Worm (Caenorhabditis elegans) whole organism, L4 larva: ENCODE measurements around the gene F10C2.3.

ENCODE experiments used
- ZK546.5 ChIP-seq, 2 experiments: sonication (generic microtip); optimal IDR thresholded peaks; 2 replicates each; lab custom pipeline; 2017; ENCODE audit warnings: missing biosample characterization in 2 of 2, missing genetic modification characterization in 2 of 2
- ces-1 ChIP-seq: fragments of 150-350 bp; sonication (generic microtip); optimal IDR thresholded peaks from 4 replicates; lab custom pipeline; 2014; ENCODE audit warnings: missing biosample characterization, missing genetic modification reagents, missing genetic modification characterization
- dpl-1 ChIP-seq: fragments of 150-350 bp; optimal IDR thresholded peaks from 2 replicates; lab custom pipeline; 2014; ENCODE audit warnings: missing biosample characterization, missing genetic modification reagents, missing genetic modification characterization
- duxl-1 ChIP-seq: sonication (generic microtip); optimal IDR thresholded peaks from 2 replicates; lab custom pipeline; 2016; ENCODE audit warnings: mild to moderate bottlenecking, missing genetic modification characterization, moderate library complexity, missing compliant biosample characterization; ENCODE audit not compliant: poor library complexity
- nhr-25 ChIP-seq: sonication (generic microtip); optimal IDR thresholded peaks from 2 replicates; lab custom pipeline; 2017; ENCODE audit warnings: missing genetic modification characterization, mild to moderate bottlenecking, missing compliant biosample characterization, antibody characterized with exemption, moderate library complexity, borderline replicate concordance; ENCODE audit not compliant: insufficient read depth
- nhr-28 ChIP-seq: fragments of 150-350 bp; optimal IDR thresholded peaks from 2 replicates; lab custom pipeline; 2014; ENCODE audit warnings: missing biosample characterization, missing genetic modification characterization
- nhr-6 ChIP-seq: fragments of 150-350 bp; optimal IDR thresholded peaks from 2 replicates; lab custom pipeline; 2014; ENCODE audit warnings: missing biosample characterization, missing genetic modification characterization
- nhr-76 ChIP-seq: fragments of 150-350 bp; optimal IDR thresholded peaks from 2 replicates; lab custom pipeline; 2014; ENCODE audit warnings: missing biosample characterization, missing genetic modification characterization
- pha-4 ChIP-seq, 2 experiments: fragments of 150-350 bp in 1 of 2; fragments of 200-800 bp in 1 of 2; sonication (Bioruptor generic) in 1 of 2; IDR thresholded peaks in 1 of 2; optimal IDR thresholded peaks in 1 of 2; 2 replicates each; pipeline versions ENCODE4 v1.3.6 to Lab custom; 2014 to 2022; ENCODE audit warnings: missing genetic modification characterization in 2 of 2, missing genetic modification reagents in 2 of 2, missing biosample characterization in 1 of 2, missing compliant biosample characterization in 1 of 2
- rbr-2 ChIP-seq: sonication (generic microtip); optimal IDR thresholded peaks from 2 replicates; lab custom pipeline; 2016; ENCODE audit warnings: missing genotype, missing genetic modification characterization, missing compliant biosample characterization
- snpc-1.2 ChIP-seq: fragments of 200-800 bp; sonication (Bioruptor generic); IDR thresholded peaks from 2 replicates; pipeline ENCODE4 v1.3.6; 2022; ENCODE audit warnings: missing genetic modification reagents, missing genetic modification characterization, missing compliant biosample characterization
- unc-62 ChIP-seq, 3 experiments: fragments of 150-350 bp in 1 of 3; sonication (generic microtip); optimal IDR thresholded peaks in 2 of 3; peaks in 1 of 3; 1 replicate in 1 of 3; 2 replicates in 2 of 3; lab custom pipeline; 2014 to 2017; ENCODE audit warnings: missing biosample characterization in 3 of 3, missing genetic modification characterization in 3 of 3, missing genetic modification reagents in 3 of 3, missing genotype in 1 of 3

ce11 chrV:11985384-11985783 lies 34.7 kb upstream of the F10C2.3 start, which contains the start of gene mans-2:
- TF ChIP-seq snpc-1.2 = no peak
- no peak for TF ChIP-seq pha-4 (GFP tag; IDR thresholded peaks at IDR 0.05; lab: Robert Waterston, UW)
- TF ChIP-seq pha-4 (tag; optimal IDR thresholded peaks at IDR 0.05; lab: Kevin White, UChicago) = no peak
- no peak for TF ChIP-seq unc-62 (GFP tag; optimal IDR thresholded peaks at IDR 0.05 in 1 of 2; lab: Kevin White, UChicago)
- TF ChIP-seq unc-62 (tag; optimal IDR thresholded peaks at IDR 0.05; lab: Kevin White, UChicago) = no peak
- no peak for TF ChIP-seq nhr-6
- no peak for TF ChIP-seq nhr-25 (tag; lab: Kevin White, UChicago)
- no peak for TF ChIP-seq ZK546.5 (tag; optimal IDR thresholded peaks at IDR 0.05; lab: Kevin White, UChicago)
- TF ChIP-seq ces-1 (GFP tag; lab: Kevin White, UChicago) = no peak
- TF ChIP-seq nhr-28 (tag; lab: Kevin White, UChicago) = no peak
- TF ChIP-seq dpl-1 = no peak
- TF ChIP-seq rbr-2 (tag; lab: Kevin White, UChicago) = no peak
- no peak for TF ChIP-seq nhr-76 (tag; lab: Kevin White, UChicago)
- no peak for TF ChIP-seq duxl-1 (tag; lab: Kevin White, UChicago)
